Fruit fly (Drosophila melanogaster): ENCODE results near the gene Brd7-9.
A peak's percentile ranks its signal among the peaks of the same experiment; 100 is the strongest.

Brd7-9 gene

DNA sequence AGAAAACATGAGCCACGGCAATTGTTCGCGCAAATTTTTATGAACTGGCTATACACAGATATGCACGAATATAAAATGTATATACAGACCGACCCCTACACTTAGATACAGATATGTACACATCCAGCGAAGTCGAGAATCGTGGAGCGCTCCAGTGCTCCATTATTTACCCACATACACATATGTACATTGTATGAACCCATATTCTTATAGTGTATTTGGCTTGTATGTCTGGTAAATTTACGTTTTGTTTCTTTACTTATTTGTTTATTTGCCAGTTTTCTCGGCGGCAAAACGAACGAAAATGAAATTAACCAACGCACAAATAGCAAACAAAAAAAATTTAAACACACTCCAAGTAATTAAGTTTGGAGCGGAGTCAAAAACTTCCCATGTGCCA, 30.7 kb downstream of the Brd7-9 start (continued):
- no peak for TF ChIP-seq Aef1 (GFP tag; IDR thresholded peaks at IDR 0.05)
- peak; percentile 57 for TF ChIP-seq PHDP (tag; optimal IDR thresholded peaks at IDR 0.05)
- no peak for TF ChIP-seq tll (GFP tag; optimal IDR thresholded peaks at IDR 0.05)
- no peak for TF ChIP-seq CG7357 (GFP tag; IDR thresholded peaks at IDR 0.05)
- no peak for TF ChIP-seq CG10565 (GFP tag; optimal IDR thresholded peaks at IDR 0.05)
- TF ChIP-seq CG12155 (GFP tag; optimal IDR thresholded peaks at IDR 0.05): no peak
- TF ChIP-seq CG2129 (GFP tag; IDR thresholded peaks at IDR 0.05; ENCODE audit: partially characterized antibody): no peak
- peak; percentile 92 for TF ChIP-seq Med (GFP tag)
- no peak for TF ChIP-seq Six4 (GFP tag; optimal IDR thresholded peaks at IDR 0.05)
- peak; percentile 44 for TF ChIP-seq dmrt11E (tag; optimal IDR thresholded peaks at IDR 0.05)
- peak; percentile 49; the same call in 1 of the 2 replicates for TF ChIP-seq vvl (GFP tag; IDR thresholded peaks at IDR 0.05)
- no peak for TF ChIP-seq btn (GFP tag; optimal IDR thresholded peaks at IDR 0.05)
- TF ChIP-seq Sin3A (optimal IDR thresholded peaks at IDR 0.05): no peak
- TF ChIP-seq CG11723 (GFP tag; optimal IDR thresholded peaks at IDR 0.05): peak; percentile 13
- peak; percentile 37 for TF ChIP-seq CG10209 (GFP tag; optimal IDR thresholded peaks at IDR 0.05)
- no peak for TF ChIP-seq fd102C (GFP tag; optimal IDR thresholded peaks at IDR 0.05)
- TF ChIP-seq CG2712 (tag; optimal IDR thresholded peaks at IDR 0.05): peak; percentile 34
- TF ChIP-seq ci (GFP tag; IDR thresholded peaks at IDR 0.05): 0 out of 3 replicates have a peak, but pooled peaks have one; percentile 30
- TF ChIP-seq CG9817 (tag; optimal IDR thresholded peaks at IDR 0.05): no peak
- TF ChIP-seq sna (GFP tag; IDR thresholded peaks at IDR 0.05; ENCODE audit: partially characterized antibody): no peak
- no peak for TF ChIP-seq tx (GFP tag; optimal IDR thresholded peaks at IDR 0.05)
- TF ChIP-seq CG17361 (GFP tag; IDR thresholded peaks at IDR 0.05): peak; percentile 34; the same call in 2 of the 3 replicates
- no peak for TF ChIP-seq Taf1 (GFP tag; IDR thresholded peaks at IDR 0.05)
- TF ChIP-seq Usf (GFP tag; optimal IDR thresholded peaks at IDR 0.05): no peak
- no peak for TF ChIP-seq aop (GFP tag; IDR thresholded peaks at IDR 0.05)
- TF ChIP-seq CG3838 (GFP tag; optimal IDR thresholded peaks at IDR 0.05): no peak
- no peak for TF ChIP-seq stwl (tag; optimal IDR thresholded peaks at IDR 0.05)
- TF ChIP-seq trh (GFP tag; optimal IDR thresholded peaks at IDR 0.05): no peak
- peak; percentile 30 for TF ChIP-seq tap (tag; optimal IDR thresholded peaks at IDR 0.05)
- TF ChIP-seq psq (GFP tag; optimal IDR thresholded peaks at IDR 0.05): no peak
- peak; percentile 3 for TF ChIP-seq CG17829 (tag; optimal IDR thresholded peaks at IDR 0.05)
- TF ChIP-seq salm (tag; optimal IDR thresholded peaks at IDR 0.05): no peak
- no peak for TF ChIP-seq Rx (GFP tag; IDR thresholded peaks at IDR 0.05)
- TF ChIP-seq D19A (tag; optimal IDR thresholded peaks at IDR 0.05): peak; percentile 78
- TF ChIP-seq CG1647 (GFP tag; optimal IDR thresholded peaks at IDR 0.05): peak; percentile 29
- no peak for TF ChIP-seq run (tag; optimal IDR thresholded peaks at IDR 0.05)
- peak; percentile 22 for TF ChIP-seq Deaf1 (tag; optimal IDR thresholded peaks at IDR 0.05)
- TF ChIP-seq Ets97D (GFP tag; optimal IDR thresholded peaks at IDR 0.05): peak; percentile 18
- no peak for TF ChIP-seq Drgx (GFP tag; IDR thresholded peaks at IDR 0.05)
- no peak for TF ChIP-seq kah (GFP tag; optimal IDR thresholded peaks at IDR 0.05)
- TF ChIP-seq CG32772 (GFP tag; IDR thresholded peaks at IDR 0.05): no peak
- TF ChIP-seq Sry-δ (GFP tag; optimal IDR thresholded peaks at IDR 0.05): peak; percentile 1
- TF ChIP-seq ap (GFP tag; IDR thresholded peaks at IDR 0.05): no peak
- TF ChIP-seq CG2120 (GFP tag; optimal IDR thresholded peaks at IDR 0.05): peak; percentile 30
- TF ChIP-seq Blimp-1 (GFP tag; optimal IDR thresholded peaks at IDR 0.05): peak; percentile 74
- peak; percentile 21; the same call in 1 of the 2 replicates for TF ChIP-seq gsb (GFP tag; IDR thresholded peaks at IDR 0.05)
- TF ChIP-seq CHES-1-like (GFP tag; optimal IDR thresholded peaks at IDR 0.05): no peak
- peak; percentile 43 for TF ChIP-seq CG17568 (GFP tag; optimal IDR thresholded peaks at IDR 0.05)
- TF ChIP-seq CG9932 (GFP tag; IDR thresholded peaks at IDR 0.05): peak; percentile 49
- peak; percentile 89 for TF ChIP-seq kni (GFP tag; optimal IDR thresholded peaks at IDR 0.05)
- TF ChIP-seq usp (GFP tag; optimal IDR thresholded peaks at IDR 0.05): no peak
- no peak for TF ChIP-seq Hr78 (GFP tag; optimal IDR thresholded peaks at IDR 0.05)
